Worm (Caenorhabditis elegans) whole organism, mixed stage, embryonic: Measurements from ENCODE around the gene math-31.

ENCODE experiments used
- ceh-39 ChIP-seq: fragments of 150-350 bp; optimal IDR thresholded peaks from 2 replicates; lab custom pipeline; 2014; ENCODE audit warnings: missing biosample characterization, missing genetic modification characterization
- ces-1 ChIP-seq: fragments of 150-350 bp; optimal IDR thresholded peaks from 2 replicates; lab custom pipeline; 2014; ENCODE audit warnings: missing biosample characterization, missing genetic modification reagents, missing genetic modification characterization
- elt-1 ChIP-seq: sonication (generic microtip); optimal IDR thresholded peaks from 2 replicates; lab custom pipeline; 2017; ENCODE audit warnings: missing genetic modification characterization, mild to moderate bottlenecking, missing compliant biosample characterization, antibody characterized with exemption, moderate library complexity, borderline replicate concordance; ENCODE audit not compliant: insufficient read depth
- elt-3 ChIP-seq: fragments of 150-350 bp; optimal IDR thresholded peaks from 2 replicates; lab custom pipeline; 2014; ENCODE audit warnings: missing biosample characterization, missing genetic modification characterization
- lin-13 ChIP-seq: fragments of 150-350 bp; optimal IDR thresholded peaks from 2 replicates; lab custom pipeline; 2014; ENCODE audit warnings: missing biosample characterization, missing genetic modification characterization
- mab-5 ChIP-seq: fragments of 150-350 bp; optimal IDR thresholded peaks from 2 replicates; lab custom pipeline; 2014; ENCODE audit warnings: missing biosample characterization, missing genetic modification characterization
- nhr-12 ChIP-seq: fragments of 150-350 bp; optimal IDR thresholded peaks from 2 replicates; lab custom pipeline; 2014; ENCODE audit warnings: missing biosample characterization, missing genetic modification characterization
- nhr-28 ChIP-seq: fragments of 150-350 bp; optimal IDR thresholded peaks from 2 replicates; lab custom pipeline; 2014; ENCODE audit warnings: missing biosample characterization, missing genetic modification characterization
- unc-62 ChIP-seq: fragments of 150-350 bp; optimal IDR thresholded peaks from 2 replicates; lab custom pipeline; 2014; ENCODE audit warnings: missing biosample characterization, missing genetic modification reagents, missing genetic modification characterization

- TF ChIP-seq elt-1 (tag; lab: Kevin White, UChicago) (no peak), mab-5 (tag; lab: Kevin White, UChicago) (no peak), nhr-28 (tag; lab: Kevin White, UChicago) (no peak), nhr-12 (tag; lab: Kevin White, UChicago) (no peak), elt-3 (tag; lab: Kevin White, UChicago) (no peak), lin-13 (no peak), ceh-39 (tag; lab: Kevin White, UChicago) (no peak), ces-1 (GFP tag; lab: Kevin White, UChicago) (no peak), unc-62 (GFP tag; lab: Kevin White, UChicago) (no peak)
These were observed 10.1 kb upstream of the math-31 start, which contains the start of the genes bath-2 and F52C6.4 for ce11 chrII:1922665-1923187.
